Worm (Caenorhabditis elegans): ENCODE data around the gene kxd-1.

The kxd-1 gene

DNA sequence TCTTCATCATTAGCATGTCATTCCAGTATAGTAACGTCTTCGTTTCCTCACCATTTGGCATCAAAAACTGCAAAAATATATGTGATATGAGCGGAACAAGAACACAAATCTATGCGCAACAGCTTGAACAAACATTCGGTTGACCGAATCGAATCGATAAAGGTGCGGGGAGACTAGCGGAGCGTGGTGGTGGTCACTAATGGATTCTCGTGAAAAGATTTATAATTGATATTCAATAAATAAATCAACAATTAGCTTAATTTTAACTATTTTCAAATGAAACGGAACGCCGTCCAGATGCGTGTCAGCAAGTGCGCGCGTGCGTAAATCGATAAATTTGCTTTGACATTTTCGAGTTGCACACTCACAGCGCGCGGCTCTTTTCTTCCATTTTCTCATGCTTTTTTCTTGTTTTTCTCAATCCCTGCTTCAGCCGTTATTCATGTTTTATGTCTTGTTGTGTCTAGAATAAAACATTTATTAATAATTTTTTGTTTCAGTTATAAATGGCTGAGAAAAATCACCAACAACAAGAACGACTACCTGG, at the start of gene kxd-1, which contains the start of the genes C13F10.8 and C13F10.6:
TSS of gene kxd-1 (plus strand) at position 497 of the 547 bp plus-strand sequence.
TSS of gene C13F10.8 (minus strand) at position 51 of the 547 bp plus-strand sequence.
TSS of gene C13F10.6 (minus strand) at position 67 of the 547 bp plus-strand sequence.
- TF ChIP-seq ceh-48 (tag; optimal IDR thresholded peaks at IDR 0.05) (peak; percentile 75), madf-2 (tag; optimal IDR thresholded peaks at IDR 0.05) (no peak), ceh-19 (GFP tag; optimal IDR thresholded peaks at IDR 0.05) (no peak)

DNA sequence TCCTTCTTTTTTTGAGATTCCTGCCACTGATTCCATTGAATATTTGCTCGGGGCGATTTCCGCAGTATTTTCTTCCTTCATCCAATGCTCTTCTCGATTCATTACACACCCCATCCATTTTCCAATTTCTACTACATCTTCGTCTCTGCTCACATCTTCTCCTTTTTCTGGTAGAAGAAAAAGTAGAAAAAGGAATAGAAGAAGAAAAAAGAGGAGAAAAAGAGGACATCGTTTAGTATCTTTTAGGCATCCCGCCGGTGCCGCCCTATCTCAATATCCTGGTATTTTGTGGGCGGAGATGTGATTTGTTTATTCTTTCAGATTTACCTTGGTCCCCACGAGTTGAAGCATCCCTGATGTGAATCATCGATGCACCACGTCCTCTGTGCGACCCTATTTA, 46.1 kb upstream of the kxd-1 start, which contains the start of gene lgc-39:
TSS of gene lgc-39 (plus strand) at position 301 of the 400 bp plus-strand sequence.
- TF ChIP-seq ceh-34 (tag; optimal IDR thresholded peaks at IDR 0.05): no peak
- no peak for TF ChIP-seq ztf-16 (tag; optimal IDR thresholded peaks at IDR 0.05)
- no peak for TF ChIP-seq tbx-2 (tag; optimal IDR thresholded peaks at IDR 0.05)
- TF ChIP-seq pag-3 (tag; optimal IDR thresholded peaks at IDR 0.05; ENCODE audit: borderline replicate concordance): no peak
- no peak for TF ChIP-seq npax-4 (tag; optimal IDR thresholded peaks at IDR 0.05)
- no peak for TF ChIP-seq che-1 (tag; optimal IDR thresholded peaks at IDR 0.05)
- TF ChIP-seq ceh-2 (tag; optimal IDR thresholded peaks at IDR 0.05): no peak
- TF ChIP-seq ceh-14 (tag; optimal IDR thresholded peaks at IDR 0.05): no peak
- no peak for TF ChIP-seq dve-1 (tag; optimal IDR thresholded peaks at IDR 0.05)
- TF ChIP-seq ceh-9 (tag; optimal IDR thresholded peaks at IDR 0.05): no peak
- no peak for TF ChIP-seq madf-2 (tag; optimal IDR thresholded peaks at IDR 0.05)
- no peak for TF ChIP-seq tbx-7 (tag; optimal IDR thresholded peaks at IDR 0.05)

- TF ChIP-seq pag-3 (tag; optimal IDR thresholded peaks at IDR 0.05; ENCODE audit: borderline replicate concordance): no peak
- TF ChIP-seq hlh-15 (tag; optimal IDR thresholded peaks at IDR 0.05): no peak
- no peak for TF ChIP-seq ama-1 (optimal IDR thresholded peaks at IDR 0.05)
- no peak for TF ChIP-seq gmeb-2 (tag; optimal IDR thresholded peaks at IDR 0.05)
- no peak for TF ChIP-seq ref-2 (tag; optimal IDR thresholded peaks at IDR 0.05)
- no peak for TF ChIP-seq ceh-22 (tag; optimal IDR thresholded peaks at IDR 0.05)
- TF ChIP-seq ets-4 (tag; optimal IDR thresholded peaks at IDR 0.05): no peak
- TF ChIP-seq zip-5 (tag; optimal IDR thresholded peaks at IDR 0.05): no peak
- TF ChIP-seq fkh-6 (tag; optimal IDR thresholded peaks at IDR 0.05): no peak
- no peak for TF ChIP-seq ceh-14 (tag; optimal IDR thresholded peaks at IDR 0.05)
- no peak for TF ChIP-seq sdc-2 (tag; optimal IDR thresholded peaks at IDR 0.05)
- TF ChIP-seq K09A11.1 (tag; optimal IDR thresholded peaks at IDR 0.05; ENCODE audit: insufficient read depth): no peak
- TF ChIP-seq hlh-30 (tag; optimal IDR thresholded peaks at IDR 0.05; ENCODE audit: insufficient read depth): no peak
- TF ChIP-seq elt-4 (tag; optimal IDR thresholded peaks at IDR 0.05): no peak
- no peak for TF ChIP-seq pros-1 (tag; optimal IDR thresholded peaks at IDR 0.05)
- no peak for TF ChIP-seq ztf-16 (tag; optimal IDR thresholded peaks at IDR 0.05)
These were observed 42.4 kb upstream of the kxd-1 start, which contains the start of gene cpsf-2 for ce11 chrV:7178843-7179242. Gene cpsf-2 (plus strand): TSS chrV:7179172.

DNA sequence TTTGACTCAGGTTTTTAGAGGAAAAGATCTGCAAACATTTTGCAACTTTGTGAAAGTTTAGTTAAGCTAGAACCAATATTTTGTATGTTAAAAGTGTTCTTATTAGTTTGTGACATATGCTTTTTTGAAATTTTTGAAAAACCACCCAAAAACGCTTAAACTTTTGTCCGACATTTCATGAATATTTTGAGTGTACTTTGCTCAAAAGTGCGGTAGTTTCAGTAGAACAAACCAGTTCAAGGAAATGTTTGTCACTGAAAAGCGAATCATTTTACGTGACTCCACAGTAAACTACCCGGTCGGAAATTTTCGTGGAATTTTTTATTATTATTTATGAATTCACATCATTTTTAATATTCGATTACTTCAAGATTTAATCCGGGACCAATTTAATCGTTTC, 36.7 kb upstream of the kxd-1 start, which contains the start of gene pitr-5:
TSS of gene pitr-5 (plus strand) at position 301 of the 400 bp plus-strand sequence.
- TF ChIP-seq mec-3 (tag; optimal IDR thresholded peaks at IDR 0.05; ENCODE audit: borderline replicate concordance): no peak
- TF ChIP-seq ref-2 (tag; optimal IDR thresholded peaks at IDR 0.05): no peak
- no peak for TF ChIP-seq hlh-13 (GFP tag; optimal IDR thresholded peaks at IDR 0.05)
- no peak for TF ChIP-seq pat-9 (tag; optimal IDR thresholded peaks at IDR 0.05)
- TF ChIP-seq unc-55 (GFP tag; optimal IDR thresholded peaks at IDR 0.05): no peak
- TF ChIP-seq ceh-19 (GFP tag; optimal IDR thresholded peaks at IDR 0.05): no peak
- TF ChIP-seq sox-4 (tag; optimal IDR thresholded peaks at IDR 0.05): no peak
- TF ChIP-seq Y22D7AL.16 (tag; optimal IDR thresholded peaks at IDR 0.05): no peak
- TF ChIP-seq elt-2 (tag; optimal IDR thresholded peaks at IDR 0.05): no peak
- no peak for TF ChIP-seq ceh-31 (tag; optimal IDR thresholded peaks at IDR 0.05)
- no peak for TF ChIP-seq K02D7.2 (tag; optimal IDR thresholded peaks at IDR 0.05)
